Fruit fly (Drosophila melanogaster) whole organism, embryonic: Measurements from ENCODE around the gene Drice.

Experiments used
- Abd-B ChIP-seq: fragments of 200-800 bp; sonication (Bioruptor generic); optimal IDR thresholded peaks from 2 replicates; lab custom pipeline; 2018; ENCODE audit warnings: missing biosample characterization, mild to moderate bottlenecking, missing genetic modification characterization, moderate library complexity
- Atf-2 ChIP-seq: fragments of 200-800 bp; sonication (Bioruptor generic); optimal IDR thresholded peaks from 2 replicates; lab custom pipeline; 2016; ENCODE audit warnings: missing biosample characterization, missing genetic modification characterization
- B-H2 ChIP-seq: fragments of 200-800 bp; sonication (Bioruptor generic); optimal IDR thresholded peaks from 2 replicates; lab custom pipeline; 2018; ENCODE audit warnings: missing biosample characterization, mild to moderate bottlenecking, missing genetic modification characterization
- CG10147 ChIP-seq: fragments of 200-800 bp; sonication (Bioruptor generic); optimal IDR thresholded peaks from 2 replicates; lab custom pipeline; 2019; ENCODE audit warnings: missing biosample characterization, mild to moderate bottlenecking, missing genetic modification characterization, moderate library complexity
- CG13424 ChIP-seq: fragments of 200-800 bp; sonication (Bioruptor generic); optimal IDR thresholded peaks from 2 replicates; lab custom pipeline; 2019; ENCODE audit warnings: missing biosample characterization, mild to moderate bottlenecking, missing genetic modification characterization, moderate library complexity
- CG14667 ChIP-seq: fragments of 200-800 bp; sonication (Bioruptor generic); IDR thresholded peaks from 2 replicates; pipeline ENCODE4 v1.3.6; 2022; ENCODE audit warnings: missing biosample characterization, missing genetic modification characterization
- CG15479 ChIP-seq: fragments of 200-800 bp; sonication (Bioruptor generic); optimal IDR thresholded peaks from 3 replicates; lab custom pipeline; 2019; ENCODE audit warnings: missing biosample characterization, mild to moderate bottlenecking, missing genetic modification characterization, moderate library complexity
- CG15601 ChIP-seq: fragments of 200-800 bp; sonication (Bioruptor generic); optimal IDR thresholded peaks from 3 replicates; lab custom pipeline; 2019; ENCODE audit warnings: missing biosample characterization, mild to moderate bottlenecking, missing genetic modification characterization, moderate library complexity
- CG1647 ChIP-seq: fragments of 200-800 bp; sonication (Bioruptor generic); optimal IDR thresholded peaks from 3 replicates; lab custom pipeline; 2016; ENCODE audit warnings: missing biosample characterization, missing genetic modification characterization
- CG18476 ChIP-seq: fragments of 200-800 bp; sonication (Bioruptor generic); optimal IDR thresholded peaks from 2 replicates; lab custom pipeline; 2016; ENCODE audit warnings: missing biosample characterization, mild to moderate bottlenecking, missing genetic modification characterization
- CG2116 ChIP-seq: fragments of 200-800 bp; sonication (Bioruptor generic); optimal IDR thresholded peaks from 3 replicates; lab custom pipeline; 2018; ENCODE audit warnings: missing biosample characterization, mild to moderate bottlenecking, missing genetic modification characterization
- CG2120 ChIP-seq: fragments of 200-800 bp; sonication (Bioruptor generic); optimal IDR thresholded peaks from 3 replicates; lab custom pipeline; 2016; ENCODE audit warnings: missing biosample characterization, missing genetic modification characterization
- CG32532 ChIP-seq: fragments of 200-800 bp; sonication (Bioruptor generic); IDR thresholded peaks from 2 replicates; pipeline ENCODE4 v1.3.6; 2022; ENCODE audit warnings: missing biosample characterization, missing genetic modification characterization
- CG4360 ChIP-seq: fragments of 200-800 bp; sonication (Bioruptor generic); IDR thresholded peaks from 2 replicates; pipeline ENCODE4 v1.3.6; 2022; ENCODE audit warnings: missing biosample characterization, missing genetic modification characterization
- CG7271 ChIP-seq: fragments of 200-800 bp; sonication (Bioruptor generic); optimal IDR thresholded peaks from 2 replicates; lab custom pipeline; 2018; ENCODE audit warnings: missing biosample characterization, mild to moderate bottlenecking, missing genetic modification characterization, moderate library complexity
- CG8388 ChIP-seq: fragments of 200-800 bp; sonication (Bioruptor generic); optimal IDR thresholded peaks from 2 replicates; lab custom pipeline; 2019; ENCODE audit warnings: missing biosample characterization, mild to moderate bottlenecking, missing genetic modification characterization, moderate library complexity
- D ChIP-seq, 2 experiments: fragments of 200-800 bp in 1 of 2; fragments of >200 bp in 1 of 2; sonication (Bioruptor generic) in 1 of 2; optimal IDR thresholded peaks; 2 replicates in 1 of 2; 3 replicates in 1 of 2; lab custom pipeline; 2017; ENCODE audit warnings: mild to moderate bottlenecking in 1 of 2, missing biosample characterization in 1 of 2, missing genetic modification characterization in 1 of 2, missing genetic modification reagents in 1 of 2
- Dbx ChIP-seq: fragments of 200-800 bp; sonication (Bioruptor generic); IDR thresholded peaks from 3 replicates; pipeline ENCODE4 v1.3.6; 2022; ENCODE audit warnings: missing biosample characterization, missing genetic modification characterization
- Drgx ChIP-seq: fragments of 200-800 bp; sonication (Bioruptor generic); IDR thresholded peaks from 2 replicates; pipeline ENCODE4 v1.3.6; 2022; ENCODE audit warnings: missing biosample characterization, missing genetic modification characterization
- HLH3B ChIP-seq: fragments of 200-800 bp; sonication (Bioruptor generic); IDR thresholded peaks from 2 replicates; pipeline ENCODE4 v1.3.6; 2022; ENCODE audit warnings: missing biosample characterization, missing genetic modification characterization
- MBD-R2 ChIP-seq: fragments of 200-800 bp; sonication (Bioruptor generic); IDR thresholded peaks from 2 replicates; pipeline ENCODE4 v1.3.6; 2022; ENCODE audit warnings: missing biosample characterization, missing genetic modification characterization
- NK7.1 ChIP-seq: fragments of 200-800 bp; sonication (Bioruptor generic); optimal IDR thresholded peaks from 3 replicates; lab custom pipeline; 2016; ENCODE audit warnings: missing biosample characterization, missing genetic modification characterization
- Nf-YB ChIP-seq: fragments of 200-800 bp; sonication (Bioruptor generic); optimal IDR thresholded peaks from 3 replicates; lab custom pipeline; 2019; ENCODE audit warnings: missing biosample characterization, mild to moderate bottlenecking, missing genetic modification characterization, moderate library complexity
- Poxn ChIP-seq: fragments of 200-800 bp; sonication (Bioruptor generic); IDR thresholded peaks from 2 replicates; pipeline ENCODE4 v1.3.6; 2022; ENCODE audit warnings: missing biosample characterization, missing genetic modification characterization
- Rx ChIP-seq: fragments of 200-800 bp; sonication (Bioruptor generic); IDR thresholded peaks from 2 replicates; pipeline ENCODE4 v1.3.6; 2022; ENCODE audit warnings: missing biosample characterization, missing genetic modification characterization
- Scr ChIP-seq: fragments of 200-800 bp; sonication (Bioruptor generic); IDR thresholded peaks from 2 replicates; pipeline ENCODE4 v1.3.6; 2022; ENCODE audit warnings: missing biosample characterization, missing genetic modification characterization; ENCODE audit not compliant: partially characterized antibody
- Sry-β ChIP-seq: fragments of 200-800 bp; sonication (Bioruptor generic); optimal IDR thresholded peaks from 2 replicates; lab custom pipeline; 2018; ENCODE audit warnings: missing biosample characterization, mild to moderate bottlenecking, missing genetic modification characterization, moderate library complexity
- Trl ChIP-seq, 3 experiments: fragments of >200 bp in 2 of 3; fragments of 200-800 bp in 1 of 3; sonication (Bioruptor generic) in 1 of 3; optimal IDR thresholded peaks; 2 replicates in 1 of 3; 3 replicates in 2 of 3; lab custom pipeline; 2016 to 2017; ENCODE audit warnings: missing biosample characterization in 1 of 3, missing genetic modification characterization in 1 of 3
- cad ChIP-seq: fragments of >200 bp; optimal IDR thresholded peaks from 2 replicates; lab custom pipeline; 2017; ENCODE audit warnings: missing biosample characterization, missing genetic modification characterization
- cg ChIP-seq: fragments of 200-800 bp; sonication (Bioruptor generic); optimal IDR thresholded peaks from 3 replicates; lab custom pipeline; 2019; ENCODE audit warnings: missing biosample characterization, mild to moderate bottlenecking, missing genetic modification characterization, moderate library complexity
- chinmo ChIP-seq: fragments of 200-800 bp; sonication (Bioruptor generic); IDR thresholded peaks from 4 replicates; pipeline ENCODE4 v1.3.6; 2022; ENCODE audit warnings: missing biosample characterization, missing genetic modification characterization; ENCODE audit not compliant: partially characterized antibody
- crol ChIP-seq: fragments of 200-800 bp; sonication (Bioruptor generic); IDR thresholded peaks from 2 replicates; pipeline ENCODE4 v1.3.6; 2022; ENCODE audit warnings: missing biosample characterization, missing genetic modification characterization
- crp ChIP-seq, 2 experiments: fragments of 200-800 bp; sonication (Bioruptor generic); optimal IDR thresholded peaks; 2 replicates in 1 of 2; 3 replicates in 1 of 2; lab custom pipeline; 2017; ENCODE audit warnings: missing biosample characterization in 2 of 2, missing genetic modification characterization in 2 of 2, mild to moderate bottlenecking in 1 of 2, moderate library complexity in 1 of 2
- gem ChIP-seq: fragments of 200-800 bp; sonication (Bioruptor generic); optimal IDR thresholded peaks from 2 replicates; lab custom pipeline; 2019; ENCODE audit warnings: missing biosample characterization, mild to moderate bottlenecking, missing genetic modification characterization, moderate library complexity
- ken ChIP-seq: fragments of 200-800 bp; sonication (Bioruptor generic); IDR thresholded peaks from 3 replicates; pipeline ENCODE4 v1.3.6; 2022; ENCODE audit warnings: missing biosample characterization, missing genetic modification characterization
- knrl ChIP-seq: fragments of 200-800 bp; sonication (Bioruptor generic); IDR thresholded peaks from 3 replicates; pipeline ENCODE4 v1.3.6; 2022; ENCODE audit warnings: missing biosample characterization, missing genetic modification characterization; ENCODE audit not compliant: partially characterized antibody
- lbe ChIP-seq: fragments of 200-800 bp; sonication (Bioruptor generic); optimal IDR thresholded peaks from 2 replicates; lab custom pipeline; 2016; ENCODE audit warnings: missing biosample characterization, mild to moderate bottlenecking, missing genetic modification characterization
- pzg ChIP-seq: fragments of 200-800 bp; sonication (Bioruptor generic); optimal IDR thresholded peaks from 3 replicates; lab custom pipeline; 2018; ENCODE audit warnings: missing biosample characterization, mild to moderate bottlenecking, missing genetic modification characterization, moderate library complexity
- ranshi ChIP-seq: fragments of 200-800 bp; sonication (Bioruptor generic); IDR thresholded peaks from 2 replicates; pipeline ENCODE4 v1.3.6; 2022; ENCODE audit warnings: missing biosample characterization, missing genetic modification characterization
- row ChIP-seq: fragments of 200-800 bp; sonication (Bioruptor generic); IDR thresholded peaks from 3 replicates; pipeline ENCODE4 v1.3.6; 2022; ENCODE audit warnings: missing biosample characterization, missing genetic modification characterization
- slbo ChIP-seq: fragments of 200-800 bp; sonication (Bioruptor generic); IDR thresholded peaks from 2 replicates; pipeline ENCODE4 v1.3.6; 2022; ENCODE audit warnings: missing biosample characterization, missing genetic modification characterization
- slou ChIP-seq: fragments of 200-800 bp; sonication (Bioruptor generic); optimal IDR thresholded peaks from 3 replicates; lab custom pipeline; 2016; ENCODE audit warnings: missing biosample characterization, missing genetic modification characterization
- sqz ChIP-seq: fragments of 200-800 bp; sonication (Bioruptor generic); optimal IDR thresholded peaks from 3 replicates; lab custom pipeline; 2018; ENCODE audit warnings: missing biosample characterization, mild to moderate bottlenecking, missing genetic modification characterization
- tap ChIP-seq: fragments of 200-800 bp; optimal IDR thresholded peaks from 3 replicates; lab custom pipeline; 2019; ENCODE audit warnings: missing biosample characterization, mild to moderate bottlenecking, missing genetic modification characterization, moderate library complexity
- tll ChIP-seq, 2 experiments: fragments of 200-800 bp in 1 of 2; fragments of >200 bp in 1 of 2; sonication (Bioruptor generic) in 1 of 2; optimal IDR thresholded peaks; 2 replicates each; lab custom pipeline; 2017 to 2019; ENCODE audit warnings: missing biosample characterization in 2 of 2, missing genetic modification characterization in 2 of 2, mild to moderate bottlenecking in 1 of 2, moderate library complexity in 1 of 2
- zen ChIP-seq: fragments of 200-800 bp; sonication (Bioruptor generic); optimal IDR thresholded peaks from 3 replicates; lab custom pipeline; 2018; ENCODE audit warnings: missing biosample characterization, mild to moderate bottlenecking, missing genetic modification characterization, moderate library complexity
- zfh2 ChIP-seq: fragments of 200-800 bp; sonication (Bioruptor generic); optimal IDR thresholded peaks from 2 replicates; lab custom pipeline; 2016; ENCODE audit warnings: missing biosample characterization, missing genetic modification characterization

The Drice gene

DNA sequence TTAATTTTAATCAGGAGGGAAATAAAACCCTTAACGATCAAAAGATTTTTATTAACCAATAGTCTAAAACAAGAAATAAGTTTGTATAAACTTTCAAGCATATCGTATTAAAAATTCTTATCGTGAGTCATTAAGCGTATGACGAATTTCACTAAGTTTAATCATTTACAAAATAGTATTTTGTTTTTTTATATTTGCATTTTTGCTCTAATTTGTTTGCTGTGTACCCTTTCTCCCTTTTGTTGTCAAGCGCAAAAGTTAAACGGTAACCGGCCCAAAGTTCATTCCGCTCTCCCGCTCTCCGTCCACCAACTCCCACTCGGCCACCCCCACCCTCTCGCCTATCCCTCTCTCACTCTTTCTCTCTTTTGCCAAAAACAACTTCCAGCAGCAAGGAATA is 35.7 kb upstream of the Drice start:
- 0 out of 2 replicates have a peak, but pooled peaks have one; percentile 3 for TF ChIP-seq Rx (GFP tag; lab: Robert Waterston, UW)
- peak; percentile 24 for TF ChIP-seq gem
- TF ChIP-seq crol (GFP tag; lab: Robert Waterston, UW), result 0 out of 2 replicates have a peak, but pooled peaks have one; percentile 21
- TF ChIP-seq Drgx, result peak; percentile 6; the same call in 1 of the 2 replicates
- TF ChIP-seq CG2120 (GFP tag; lab: Kevin White, UChicago), result peak; percentile 18
- TF ChIP-seq CG2116 (GFP tag; lab: Kevin White, UChicago), result no peak
- no peak for TF ChIP-seq Atf-2 (GFP tag; lab: Kevin White, UChicago)
- TF ChIP-seq B-H2 (GFP tag; lab: Kevin White, UChicago), result no peak
- no peak for TF ChIP-seq Abd-B (GFP tag; lab: Kevin White, UChicago)
- TF ChIP-seq CG8388 (GFP tag; lab: Kevin White, UChicago), result no peak
- no peak for TF ChIP-seq pzg
- no peak for TF ChIP-seq ken (GFP tag; lab: Robert Waterston, UW)
- TF ChIP-seq row (GFP tag; lab: Robert Waterston, UW), result 0 out of 3 replicates have a peak, but pooled peaks have one; percentile 11
- no peak for TF ChIP-seq CG7271 (tag; lab: Kevin White, UChicago)
- peak; percentile 55; the same call in 1 of the 2 replicates for TF ChIP-seq slbo (GFP tag; lab: Robert Waterston, UW)
- 0 out of 2 replicates have a peak, but pooled peaks have one; percentile 28 for TF ChIP-seq HLH3B (GFP tag; lab: Robert Waterston, UW)
- TF ChIP-seq lbe (GFP tag; lab: Kevin White, UChicago), result no peak
- no peak for TF ChIP-seq Nf-YB (GFP tag; lab: Kevin White, UChicago)
- TF ChIP-seq knrl (GFP tag; lab: Robert Waterston, UW), result no peak
- TF ChIP-seq CG18476, result no peak
- TF ChIP-seq CG1647 (GFP tag; lab: Kevin White, UChicago), result no peak
- TF ChIP-seq MBD-R2 (GFP tag; lab: Robert Waterston, UW), result no peak
- peak; percentile 39; the same call in 1 of the 2 replicates for TF ChIP-seq CG32532 (GFP tag; lab: Robert Waterston, UW)
- no peak for TF ChIP-seq CG15601 (tag; lab: Kevin White, UChicago)
- no peak for TF ChIP-seq Poxn (GFP tag; lab: Robert Waterston, UW)
- TF ChIP-seq CG10147 (GFP tag; lab: Kevin White, UChicago), result no peak
- TF ChIP-seq sqz (GFP tag; lab: Kevin White, UChicago), result no peak
- TF ChIP-seq Dbx (GFP tag; lab: Robert Waterston, UW), result no peak
- TF ChIP-seq crp (GFP tag; optimal IDR thresholded peaks at IDR 0.05; lab: Kevin White, UChicago), result no peak
- TF ChIP-seq tap (tag; lab: Kevin White, UChicago), result no peak
- TF ChIP-seq NK7.1 (GFP tag; lab: Kevin White, UChicago), result no peak
- TF ChIP-seq ranshi (GFP tag; lab: Robert Waterston, UW), result no peak
- TF ChIP-seq CG13424 (tag; lab: Kevin White, UChicago), result no peak
- no peak for TF ChIP-seq zfh2 (GFP tag; lab: Kevin White, UChicago)

DNA sequence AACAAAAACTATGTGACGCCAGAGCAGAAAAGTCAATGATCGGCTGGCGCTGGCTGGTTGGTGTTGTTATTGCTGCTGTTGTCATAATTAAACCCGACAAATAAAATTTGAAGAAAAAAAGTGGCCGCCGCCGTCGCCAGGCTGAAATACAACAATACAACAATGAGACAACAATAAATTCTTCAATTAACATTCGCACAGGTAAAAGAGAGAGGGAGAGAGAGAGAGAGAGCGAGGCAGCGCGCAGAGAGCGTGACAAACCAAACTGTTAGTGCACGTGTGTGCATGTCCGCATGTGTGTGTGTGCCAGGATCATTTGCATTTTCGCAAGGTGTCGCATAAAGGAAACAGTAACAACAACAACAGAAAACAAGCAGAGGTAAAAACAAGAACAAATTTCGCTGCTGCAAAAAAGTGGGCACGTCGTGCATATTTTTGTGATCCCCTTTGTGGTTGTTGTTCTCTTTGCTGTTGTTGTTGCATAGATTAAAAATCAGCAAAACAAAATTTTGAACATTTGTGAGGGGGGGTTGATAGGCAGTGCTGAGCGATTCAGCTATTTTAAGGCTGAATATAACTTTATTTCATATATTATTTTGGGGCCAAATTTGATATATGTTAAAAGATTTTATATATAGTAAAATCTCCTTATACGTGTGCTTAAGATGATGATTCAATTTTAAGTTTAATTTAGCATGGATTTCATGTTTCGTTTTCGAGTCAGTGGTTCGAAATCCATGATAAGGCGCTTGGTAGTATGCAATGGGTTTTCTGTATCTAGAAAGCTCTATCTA is 35.0 kb upstream of the Drice start:
- no peak for TF ChIP-seq slou (GFP tag; lab: Kevin White, UChicago)
- no peak for TF ChIP-seq Scr (GFP tag; lab: Robert Waterston, UW)
- TF ChIP-seq Sry-β (GFP tag; lab: Kevin White, UChicago), result peak; percentile 62
- peak in 1 of 2 experiments; percentile 68 for TF ChIP-seq tll (GFP tag; optimal IDR thresholded peaks at IDR 0.05; lab: Kevin White, UChicago)
- TF ChIP-seq cg (GFP tag; lab: Kevin White, UChicago), result peak; percentile 23
- TF ChIP-seq chinmo (GFP tag; lab: Robert Waterston, UW), result 0 out of 4 replicates have a peak, but pooled peaks have one; percentile 74
- TF ChIP-seq D (optimal IDR thresholded peaks at IDR 0.05; lab: Kevin White, UChicago), result peak; percentile 59
- TF ChIP-seq D (GFP tag; optimal IDR thresholded peaks at IDR 0.05; lab: Kevin White, UChicago), result no peak
- peak; percentile 66 to 84 for TF ChIP-seq Trl (optimal IDR thresholded peaks at IDR 0.05; lab: Kevin White, UChicago)
- TF ChIP-seq Trl (GFP tag; optimal IDR thresholded peaks at IDR 0.05; lab: Kevin White, UChicago), result no peak
- peak; percentile 52 for TF ChIP-seq cad
- peak; percentile 89 for TF ChIP-seq zen (tag; lab: Kevin White, UChicago)
- peak; percentile 79 for TF ChIP-seq CG4360 (GFP tag; lab: Robert Waterston, UW)
- peak; percentile 80 for TF ChIP-seq CG15479
- no peak for TF ChIP-seq CG14667
